Worm (Caenorhabditis elegans) whole organism, L3 larva: Measurements from ENCODE around the gene dohh-1.
A peak's percentile ranks its signal among the peaks of the same experiment; 100 is the strongest.

Experiments
- ZK546.5 ChIP-seq: sonication (generic microtip); optimal IDR thresholded peaks from 2 replicates; lab custom pipeline; 2017; ENCODE audit warnings: missing biosample characterization, missing genetic modification characterization
- aly-2 ChIP-seq: fragments of 150-350 bp; optimal IDR thresholded peaks from 2 replicates; lab custom pipeline; 2014; ENCODE audit warnings: missing biosample characterization, missing genetic modification characterization
- ama-1 ChIP-seq: fragments of 150-350 bp; optimal IDR thresholded peaks from 2 replicates; lab custom pipeline; 2018
- ceh-16 ChIP-seq: sonication (generic microtip); optimal IDR thresholded peaks from 2 replicates; lab custom pipeline; 2017; ENCODE audit warnings: missing biosample characterization, missing genetic modification characterization
- ceh-28 ChIP-seq: fragments of 150-350 bp; optimal IDR thresholded peaks from 2 replicates; lab custom pipeline; 2014; ENCODE audit warnings: missing biosample characterization, missing genetic modification reagents, missing genetic modification characterization
- ceh-82 ChIP-seq: fragments of 150-350 bp; optimal IDR thresholded peaks from 2 replicates; lab custom pipeline; 2014; ENCODE audit warnings: missing biosample characterization, missing genetic modification characterization
- ceh-9 ChIP-seq: sonication (generic microtip); optimal IDR thresholded peaks from 2 replicates; lab custom pipeline; 2018; ENCODE audit warnings: missing biosample characterization, missing genetic modification characterization
- egl-27 ChIP-seq: sonication (generic microtip); optimal IDR thresholded peaks from 4 replicates; lab custom pipeline; 2017; ENCODE audit warnings: missing biosample characterization, missing genetic modification reagents, missing genetic modification characterization
- egl-5 ChIP-seq: fragments of 150-350 bp; optimal IDR thresholded peaks from 2 replicates; lab custom pipeline; 2017; ENCODE audit warnings: missing biosample characterization, missing genetic modification reagents, missing genetic modification characterization, inconsistent platforms
- elt-1 ChIP-seq: fragments of 150-350 bp; optimal IDR thresholded peaks from 2 replicates; lab custom pipeline; 2014; ENCODE audit warnings: missing biosample characterization, missing genetic modification characterization
- elt-2 ChIP-seq: sonication (generic microtip); optimal IDR thresholded peaks from 2 replicates; lab custom pipeline; 2016; ENCODE audit warnings: missing genetic modification reagents, mild to moderate bottlenecking, missing genetic modification characterization, missing compliant biosample characterization
- elt-3 ChIP-seq, 3 experiments: fragments of 150-350 bp in 1 of 3; sonication (generic microtip) in 2 of 3; optimal IDR thresholded peaks; 2 replicates in 2 of 3; 4 replicates in 1 of 3; lab custom pipeline; 2014 to 2017; ENCODE audit warnings: missing biosample characterization in 3 of 3, missing genetic modification characterization in 3 of 3
- eor-1 ChIP-seq, 2 experiments: fragments of 150-350 bp; optimal IDR thresholded peaks; 2 replicates each; lab custom pipeline; 2014 to 2018; ENCODE audit warnings: missing biosample characterization in 2 of 2, missing genetic modification characterization in 2 of 2
- fkh-10 ChIP-seq: sonication (generic microtip); optimal IDR thresholded peaks from 2 replicates; lab custom pipeline; 2017; ENCODE audit warnings: missing biosample characterization, missing genetic modification reagents, missing genetic modification characterization
- fkh-2 ChIP-seq: fragments of 150-350 bp; optimal IDR thresholded peaks from 2 replicates; lab custom pipeline; 2014; ENCODE audit warnings: missing biosample characterization, missing genetic modification reagents, missing genetic modification characterization
- fos-1 ChIP-seq: fragments of 150-350 bp; optimal IDR thresholded peaks from 2 replicates; lab custom pipeline; 2014; ENCODE audit warnings: missing biosample characterization, missing genetic modification characterization
- hmg-11 ChIP-seq: sonication (generic microtip); optimal IDR thresholded peaks from 2 replicates; lab custom pipeline; 2016; ENCODE audit warnings: missing genetic modification characterization, missing compliant biosample characterization
- lin-15B ChIP-seq: fragments of 150-350 bp; optimal IDR thresholded peaks from 2 replicates; lab custom pipeline; 2014; ENCODE audit warnings: missing biosample characterization, missing genetic modification characterization
- lin-39 ChIP-seq: fragments of 150-350 bp; optimal IDR thresholded peaks from 2 replicates; lab custom pipeline; 2018; ENCODE audit warnings: missing biosample characterization, missing genetic modification reagents, missing genetic modification characterization
- lsy-12 ChIP-seq: sonication (generic microtip); optimal IDR thresholded peaks from 2 replicates; lab custom pipeline; 2016; ENCODE audit warnings: mild to moderate bottlenecking, missing genetic modification characterization, missing compliant biosample characterization
- mdl-1 ChIP-seq: fragments of 150-350 bp; optimal IDR thresholded peaks from 2 replicates; lab custom pipeline; 2014; ENCODE audit warnings: missing biosample characterization, missing genetic modification characterization
- mml-1 ChIP-seq: fragments of 150-350 bp; sonication (generic microtip); optimal IDR thresholded peaks from 3 replicates; lab custom pipeline; 2014; ENCODE audit warnings: missing biosample characterization, missing genetic modification characterization
- nfya-1 ChIP-seq: sonication (generic microtip); optimal IDR thresholded peaks from 2 replicates; lab custom pipeline; 2017; ENCODE audit warnings: missing genetic modification characterization, mild to moderate bottlenecking, missing compliant biosample characterization, antibody characterized with exemption, moderate library complexity; ENCODE audit not compliant: insufficient read depth
- nhr-11 ChIP-seq: fragments of 150-350 bp; optimal IDR thresholded peaks from 2 replicates; lab custom pipeline; 2014; ENCODE audit warnings: missing biosample characterization, missing genetic modification characterization
- nhr-12 ChIP-seq: fragments of 150-350 bp; optimal IDR thresholded peaks from 2 replicates; lab custom pipeline; 2014; ENCODE audit warnings: missing biosample characterization, missing genetic modification characterization
- nhr-23 ChIP-seq: fragments of 150-350 bp; optimal IDR thresholded peaks from 2 replicates; lab custom pipeline; 2014; ENCODE audit warnings: missing biosample characterization, missing genetic modification reagents, missing genetic modification characterization
- nhr-25 ChIP-seq: sonication (generic microtip); optimal IDR thresholded peaks from 2 replicates; lab custom pipeline; 2017; ENCODE audit warnings: missing biosample characterization, missing genetic modification characterization
- nhr-28 ChIP-seq: fragments of 150-350 bp; optimal IDR thresholded peaks from 2 replicates; lab custom pipeline; 2014; ENCODE audit warnings: missing biosample characterization, missing genetic modification characterization
- nhr-43 ChIP-seq: sonication (generic microtip); optimal IDR thresholded peaks from 2 replicates; lab custom pipeline; 2016; ENCODE audit warnings: mild to moderate bottlenecking, missing genetic modification characterization, missing compliant biosample characterization; ENCODE audit not compliant: poor library complexity, severe bottlenecking
- nhr-67 ChIP-seq: fragments of 150-350 bp; optimal IDR thresholded peaks from 2 replicates; lab custom pipeline; 2014; ENCODE audit warnings: missing biosample characterization, missing genetic modification characterization
- nhr-76 ChIP-seq: fragments of 150-350 bp; sonication (generic microtip); optimal IDR thresholded peaks from 5 replicates; lab custom pipeline; 2014; ENCODE audit warnings: missing biosample characterization, missing genetic modification characterization
- nhr-77 ChIP-seq: fragments of 150-350 bp; optimal IDR thresholded peaks from 2 replicates; lab custom pipeline; 2014; ENCODE audit warnings: missing biosample characterization, missing genetic modification characterization
- pha-4 ChIP-seq: fragments of 150-350 bp; optimal IDR thresholded peaks from 2 replicates; lab custom pipeline; 2014; ENCODE audit warnings: missing biosample characterization, missing genetic modification reagents, missing genetic modification characterization
- pqm-1 ChIP-seq: fragments of 150-350 bp; optimal IDR thresholded peaks from 2 replicates; lab custom pipeline; 2017; ENCODE audit warnings: missing biosample characterization, missing genetic modification characterization, inconsistent platforms
- sea-2 ChIP-seq: fragments of 150-350 bp; sonication (generic microtip); optimal IDR thresholded peaks from 4 replicates; lab custom pipeline; 2014; ENCODE audit warnings: missing biosample characterization, missing genetic modification reagents, missing genetic modification characterization
- skn-1 ChIP-seq: fragments of 150-350 bp; optimal IDR thresholded peaks from 2 replicates; lab custom pipeline; 2014; ENCODE audit warnings: missing biosample characterization, missing genetic modification characterization
- snpc-4 ChIP-seq: fragments of 150-350 bp; optimal IDR thresholded peaks from 2 replicates; lab custom pipeline; 2014; ENCODE audit warnings: missing biosample characterization, missing genetic modification characterization
- tbx-2 ChIP-seq: sonication (generic microtip); optimal IDR thresholded peaks from 2 replicates; lab custom pipeline; 2016; ENCODE audit warnings: mild to moderate bottlenecking, missing genetic modification characterization, missing compliant biosample characterization
- unc-39 ChIP-seq: sonication (generic microtip); optimal IDR thresholded peaks from 4 replicates; lab custom pipeline; 2017; ENCODE audit warnings: missing biosample characterization, missing genetic modification characterization
- unc-62 ChIP-seq: fragments of 150-350 bp; sonication (generic microtip); optimal IDR thresholded peaks from 4 replicates; lab custom pipeline; 2014; ENCODE audit warnings: missing biosample characterization, missing genetic modification reagents, missing genetic modification characterization
- zag-1 ChIP-seq: fragments of 150-350 bp; optimal IDR thresholded peaks from 2 replicates; lab custom pipeline; 2014; ENCODE audit warnings: missing biosample characterization, missing genetic modification characterization
- ztf-11 ChIP-seq: fragments of 150-350 bp; optimal IDR thresholded peaks from 2 replicates; lab custom pipeline; 2014; ENCODE audit warnings: missing biosample characterization, missing genetic modification characterization
- ztf-4 ChIP-seq: fragments of 150-350 bp; optimal IDR thresholded peaks from 2 replicates; lab custom pipeline; 2014; ENCODE audit warnings: missing biosample characterization, missing genetic modification characterization

dohh-1 gene

DNA sequence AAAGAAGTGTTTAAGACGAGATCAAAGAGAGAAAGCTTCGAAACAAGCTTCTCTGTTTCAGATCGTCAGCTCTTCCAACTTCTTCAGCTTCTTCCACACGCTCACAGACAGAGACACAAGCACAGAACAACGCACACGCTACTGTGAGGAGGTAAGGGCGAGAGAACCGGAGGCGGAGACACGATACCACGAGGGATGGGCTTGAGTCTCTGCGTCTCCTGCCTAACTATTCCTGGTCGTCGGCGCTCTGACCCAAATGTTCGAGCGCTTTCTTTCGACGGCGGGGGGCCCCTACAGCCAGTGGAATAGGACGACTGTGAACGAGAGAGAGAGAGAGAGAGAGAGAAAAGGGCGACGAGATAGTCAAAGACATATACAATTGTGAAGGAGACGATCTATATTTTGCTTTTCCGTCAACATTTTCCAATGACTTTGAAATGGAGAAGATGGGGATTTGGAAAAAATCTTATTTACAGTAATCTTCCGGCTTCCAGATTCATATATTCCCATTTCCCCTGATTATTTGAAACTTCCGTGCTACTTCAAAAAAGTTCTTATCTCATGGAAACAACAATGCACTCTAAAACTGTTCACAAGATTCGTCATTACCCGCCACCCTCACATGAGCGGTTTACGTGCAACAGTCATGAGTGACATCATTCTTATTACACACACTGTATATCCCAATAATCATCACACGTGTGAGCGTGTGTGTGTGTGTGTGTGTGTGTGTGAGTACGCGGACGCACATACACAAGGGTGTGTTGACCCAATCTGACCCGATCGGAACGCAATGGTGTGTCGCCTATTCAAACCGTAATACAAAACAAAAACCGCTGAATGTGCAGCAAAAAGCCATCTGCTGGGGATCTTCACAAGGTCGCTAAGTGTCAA, 30.7 kb upstream of the dohh-1 start (continued):
- peak; percentile 63 for TF ChIP-seq pqm-1 (tag; lab: Kevin White, UChicago)
- TF ChIP-seq mml-1, result no peak
- TF ChIP-seq pha-4 (tag; lab: Kevin White, UChicago), result peak; percentile 90
- peak; percentile 89 for TF ChIP-seq mdl-1 (tag; lab: Kevin White, UChicago)
- no peak for TF ChIP-seq nhr-67
- TF ChIP-seq ceh-28 (tag; lab: Kevin White, UChicago), result peak; percentile 68
- TF ChIP-seq nhr-23 (tag; lab: Kevin White, UChicago), result peak; percentile 78
- no peak for TF ChIP-seq elt-3 (tag; optimal IDR thresholded peaks at IDR 0.05; lab: Kevin White, UChicago)
- TF ChIP-seq egl-27 (tag; lab: Kevin White, UChicago), result peak; percentile 64
- peak; percentile 78 for TF ChIP-seq hmg-11 (tag; lab: Kevin White, UChicago)
- peak; percentile 90 for TF ChIP-seq nfya-1 (tag; lab: Kevin White, UChicago)
- TF ChIP-seq elt-1, result peak; percentile 32
- TF ChIP-seq lin-39 (tag; lab: Kevin White, UChicago), result peak; percentile 88

DNA sequence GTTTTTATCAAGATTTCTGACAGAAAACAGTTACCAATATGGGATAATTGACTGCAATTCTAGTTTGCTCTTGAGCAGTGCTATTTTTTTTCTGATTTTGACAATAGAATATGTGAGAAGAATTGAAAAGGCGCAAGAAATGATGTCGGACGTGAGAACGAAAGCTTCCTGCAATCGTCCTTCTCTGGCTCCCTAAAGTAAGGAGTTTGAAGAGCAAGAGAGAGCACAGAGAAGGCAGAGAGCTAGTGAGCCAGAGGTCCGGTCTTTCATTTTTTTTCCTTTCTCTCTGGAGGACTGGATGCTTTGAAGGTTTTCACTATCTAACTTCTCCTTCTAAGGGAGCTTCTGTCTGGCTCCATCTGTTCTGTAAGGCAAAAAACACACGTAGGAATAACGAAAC, 29.6 kb upstream of the dohh-1 start:
- TF ChIP-seq lin-39 (tag; lab: Kevin White, UChicago) (peak; percentile 23), egl-5 (tag; lab: Kevin White, UChicago) (no peak), snpc-4 (no peak), lin-15B (tag; lab: Kevin White, UChicago) (no peak), ama-1 (lab: Kevin White, UChicago) (peak; percentile 79), mml-1 (no peak), ztf-11 (tag; lab: Kevin White, UChicago) (no peak), nhr-76 (tag; lab: Kevin White, UChicago) (no peak), fkh-10 (no peak), hmg-11 (tag; lab: Kevin White, UChicago) (peak; percentile 36), pqm-1 (tag; lab: Kevin White, UChicago) (no peak), pha-4 (tag; lab: Kevin White, UChicago) (no peak), skn-1 (tag; lab: Kevin White, UChicago) (no peak), nfya-1 (tag; lab: Kevin White, UChicago) (peak; percentile 39), ztf-4 (no peak)

DNA sequence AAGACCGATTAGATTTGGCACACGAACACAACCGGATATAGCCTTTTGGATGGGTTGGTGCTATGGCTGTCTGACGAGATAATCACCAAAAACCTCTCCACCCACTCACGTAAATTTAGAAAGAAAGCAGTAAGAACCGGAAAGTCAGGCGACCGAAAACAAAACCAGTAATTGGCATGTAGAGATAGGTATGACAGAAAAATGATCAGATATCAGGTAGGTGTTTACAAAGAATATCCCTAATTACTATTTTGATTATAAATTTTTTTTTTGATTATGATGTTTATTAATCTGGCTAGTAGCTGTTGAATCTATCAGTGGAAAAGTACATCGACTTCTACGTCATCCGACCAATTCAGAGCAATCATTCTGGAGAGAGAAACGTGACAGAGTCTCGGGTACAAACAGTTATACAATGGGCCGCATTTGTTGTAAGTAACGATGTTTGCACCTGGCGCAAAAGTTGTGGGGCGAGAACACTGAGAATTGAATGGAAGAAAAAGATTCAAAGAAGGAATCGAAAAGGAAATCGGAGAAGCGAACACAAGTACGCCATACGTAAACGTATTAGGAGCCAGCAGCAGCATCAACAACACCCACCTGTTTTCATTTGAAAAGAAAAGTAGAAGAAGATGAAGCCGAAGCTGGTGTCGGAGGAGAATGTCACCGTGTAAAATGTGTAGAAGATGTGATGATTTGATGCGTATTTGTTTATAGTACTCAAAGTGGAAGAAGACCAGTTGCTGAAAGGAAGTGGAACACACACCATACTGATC, 28.7 kb upstream of the dohh-1 start:
- TF ChIP-seq hmg-11 (tag; lab: Kevin White, UChicago) (no peak), nhr-23 (tag; lab: Kevin White, UChicago) (peak; percentile 26), lin-39 (tag; lab: Kevin White, UChicago) (no peak), nhr-11 (tag; lab: Kevin White, UChicago) (peak; percentile 45), fos-1 (tag; lab: Kevin White, UChicago) (no peak), ama-1 (lab: Kevin White, UChicago) (peak; percentile 27), ceh-82 (tag; lab: Kevin White, UChicago) (no peak), unc-62 (GFP tag; lab: Kevin White, UChicago) (no peak), pha-4 (tag; lab: Kevin White, UChicago) (peak; percentile 58), ztf-11 (tag; lab: Kevin White, UChicago) (no peak), elt-3 (tag; optimal IDR thresholded peaks at IDR 0.05; lab: Kevin White, UChicago) (peak in 1 of 3 experiments; percentile 40), skn-1 (tag; lab: Kevin White, UChicago) (no peak), mdl-1 (tag; lab: Kevin White, UChicago) (no peak), ceh-16 (tag; lab: Kevin White, UChicago) (no peak), nhr-43 (tag; lab: Kevin White, UChicago) (no peak), nhr-77 (tag; lab: Kevin White, UChicago) (no peak), snpc-4 (no peak), eor-1 (tag; optimal IDR thresholded peaks at IDR 0.05; lab: Kevin White, UChicago) (no peak), pqm-1 (tag; lab: Kevin White, UChicago) (no peak), unc-39 (tag; lab: Kevin White, UChicago) (no peak), egl-5 (tag; lab: Kevin White, UChicago) (peak; percentile 33), mml-1 (no peak), fkh-10 (no peak), nhr-76 (tag; lab: Kevin White, UChicago) (no peak), ZK546.5 (no peak), aly-2 (tag; lab: Kevin White, UChicago) (no peak), nhr-12 (tag; lab: Kevin White, UChicago) (no peak), sea-2 (GFP tag; lab: Kevin White, UChicago) (no peak), nhr-28 (no peak), lsy-12 (tag; lab: Kevin White, UChicago) (no peak), ceh-9 (tag; lab: Kevin White, UChicago) (no peak), nhr-25 (tag; lab: Kevin White, UChicago) (peak; percentile 37), zag-1 (tag; lab: Kevin White, UChicago) (no peak), tbx-2 (tag; lab: Kevin White, UChicago) (no peak), egl-27 (tag; lab: Kevin White, UChicago) (no peak), ceh-28 (tag; lab: Kevin White, UChicago) (no peak), elt-2 (tag; lab: Kevin White, UChicago) (peak; percentile 10), fkh-2 (no peak)
